Fruit fly (Drosophila melanogaster) whole organism, pupa: ENCODE results near the gene mey.

Experiments used
- CG15710 ChIP-seq: fragments of 200-800 bp; sonication (Bioruptor generic); optimal IDR thresholded peaks from 2 replicates; lab custom pipeline; 2018; ENCODE audit warnings: missing biosample characterization, mild to moderate bottlenecking, missing genetic modification characterization, moderate library complexity
- CG32121 ChIP-seq: fragments of 200-800 bp; sonication (Bioruptor generic); IDR thresholded peaks from 2 replicates; pipeline ENCODE4 v1.3.6; 2022; ENCODE audit warnings: missing biosample characterization, missing genetic modification characterization
- CG8159 ChIP-seq: fragments of 200-800 bp; sonication (Bioruptor generic); optimal IDR thresholded peaks from 3 replicates; lab custom pipeline; 2018; ENCODE audit warnings: missing biosample characterization, mild to moderate bottlenecking, missing genetic modification characterization, moderate library complexity
- CG8301 ChIP-seq: fragments of 200-800 bp; sonication (Bioruptor generic); optimal IDR thresholded peaks from 2 replicates; lab custom pipeline; 2018; ENCODE audit warnings: missing biosample characterization, mild to moderate bottlenecking, missing genetic modification characterization
- CG9948 ChIP-seq: fragments of 200-800 bp; sonication (Bioruptor generic); optimal IDR thresholded peaks from 2 replicates; lab custom pipeline; 2018; ENCODE audit warnings: missing biosample characterization, mild to moderate bottlenecking, missing genetic modification characterization, moderate library complexity

DNA sequence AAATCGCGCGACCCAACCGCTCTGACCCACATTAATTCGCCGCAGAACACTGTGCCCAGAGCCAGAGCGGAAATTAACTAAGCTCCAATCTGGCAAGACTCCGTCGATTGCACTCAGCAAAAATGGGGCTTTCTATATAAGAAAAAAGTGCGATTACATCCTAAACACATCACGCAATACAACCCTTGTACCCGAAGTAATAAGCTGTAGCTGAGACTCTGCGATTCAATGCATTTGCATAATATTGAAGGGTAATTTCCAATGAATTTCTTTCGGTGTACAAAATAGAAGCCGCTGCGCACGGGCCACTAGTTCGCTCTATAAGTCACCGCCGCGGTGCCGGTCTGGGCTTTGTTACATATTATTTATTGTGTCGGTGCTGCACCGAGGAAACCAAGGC lies 16.9 kb upstream of the mey start:
- TF ChIP-seq CG9948 (tag; lab: Kevin White, UChicago) (peak; percentile 21), CG8159 (peak; percentile 44), CG15710 (tag; lab: Kevin White, UChicago) (peak; percentile 60), CG32121 (GFP tag; lab: Robert Waterston, UW) (peak; percentile 68), CG8301 (tag; lab: Kevin White, UChicago) (peak; percentile 70)
